Fruit fly (Drosophila melanogaster): Measurements from ENCODE around the gene rump.

The rump gene

DNA sequence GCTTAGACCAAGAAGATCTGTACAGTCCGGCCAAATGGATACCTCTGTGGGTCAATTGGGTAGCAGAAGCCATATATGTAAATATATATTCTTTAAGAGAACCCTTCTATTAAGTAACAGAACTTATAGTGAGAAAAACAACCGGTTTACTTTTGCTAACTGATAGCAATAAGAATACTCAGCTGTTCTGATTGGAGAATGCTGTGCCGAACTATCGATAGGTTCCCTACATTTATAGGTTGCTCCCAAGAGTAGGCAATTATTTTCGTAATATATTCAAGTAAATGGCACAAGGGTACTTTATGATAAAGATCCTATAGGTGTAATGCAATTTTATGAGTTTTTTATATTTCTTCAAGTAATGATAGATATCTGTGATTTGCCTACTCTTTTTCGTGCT is 53.8 kb downstream of the rump start, which contains the start of gene GstZ1:
Gene GstZ1, minus strand, starts transcription at position 174 of the 400 bp plus-strand sequence.
- TF ChIP-seq CTCF (optimal IDR thresholded peaks at IDR 0.05) (no peak), CG8478 (optimal IDR thresholded peaks at IDR 0.05) (no peak)

Data from S2 (cell line).